Worm (Caenorhabditis elegans) whole organism, dauer: ENCODE measurements around the gene dgk-3.

ENCODE experiments used
- unc-62 ChIP-seq: sonication (generic microtip); optimal IDR thresholded peaks from 2 replicates; lab custom pipeline; 2017; ENCODE audit warnings: missing biosample characterization, missing genetic modification reagents, missing genetic modification characterization

The dgk-3 gene

ce11 chrIII:9162634-9163118 is at the start of gene dgk-3:
Gene dgk-3 (plus strand): TSS chrIII:9163068.
- no peak for TF ChIP-seq unc-62

- TF ChIP-seq unc-62: no peak
Measured at ce11 chrIII:9114076-9114475, 48.8 kb upstream of the dgk-3 start.

- TF ChIP-seq unc-62: no peak
Measured at ce11 chrIII:9114649-9115048, 48.2 kb upstream of the dgk-3 start, which contains the start of gene ZK512.1. Gene ZK512.1 (plus strand): TSS chrIII:9114949.

DNA sequence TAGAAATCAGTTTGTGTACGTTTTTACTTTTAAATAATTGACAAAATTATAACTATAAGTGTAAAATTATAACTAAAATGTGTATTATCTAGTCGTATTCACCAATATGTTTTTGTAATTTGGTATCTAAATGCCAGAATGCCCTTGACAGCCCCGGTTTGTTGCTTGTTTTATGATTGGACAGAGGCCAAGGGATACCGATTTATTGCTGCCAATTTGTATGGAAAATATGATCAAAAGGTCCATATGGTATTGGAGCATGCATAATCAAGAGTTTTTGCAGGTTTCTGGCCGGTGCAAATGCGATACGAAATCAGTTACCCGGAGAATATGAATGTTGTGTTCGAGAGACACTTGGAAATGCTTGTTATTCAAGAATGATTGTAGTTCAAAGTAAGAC is 47.1 kb upstream of the dgk-3 start:
- TF ChIP-seq unc-62: no peak

DNA sequence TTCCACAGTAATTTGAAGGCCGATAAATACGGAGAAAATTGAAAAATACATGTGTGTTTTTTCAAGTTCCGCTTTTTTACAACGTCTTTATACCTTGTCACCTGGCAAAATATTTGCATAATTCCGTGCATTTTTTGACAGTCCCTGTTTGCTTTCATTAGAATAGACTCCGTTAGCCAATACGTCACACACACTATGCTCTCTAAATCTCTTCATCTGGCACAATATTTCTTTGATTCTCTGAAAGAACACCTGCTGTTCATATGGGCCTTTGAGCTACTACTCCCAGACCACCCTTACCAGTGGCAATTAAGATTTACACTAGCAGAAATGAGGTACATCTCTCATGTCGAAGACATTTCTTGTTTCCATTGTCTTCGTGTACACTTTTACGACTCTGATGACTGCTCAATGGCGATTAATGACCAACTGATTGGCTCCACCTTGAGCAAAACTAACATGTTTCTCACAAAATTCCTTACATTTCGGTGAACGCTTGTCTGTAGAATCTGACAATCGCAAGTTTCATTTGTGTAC is 44.5 kb upstream of the dgk-3 start, which contains the start of gene grl-11:
Gene grl-11, minus strand, starts transcription at position 51 of the 537 bp plus-strand sequence.
- TF ChIP-seq unc-62: no peak

- TF ChIP-seq unc-62: no peak
Measured at ce11 chrIII:9118921-9119606, 43.8 kb upstream of the dgk-3 start, which contains the start of gene ced-11. Gene ced-11 (plus strand): TSS chrIII:9119556.

DNA sequence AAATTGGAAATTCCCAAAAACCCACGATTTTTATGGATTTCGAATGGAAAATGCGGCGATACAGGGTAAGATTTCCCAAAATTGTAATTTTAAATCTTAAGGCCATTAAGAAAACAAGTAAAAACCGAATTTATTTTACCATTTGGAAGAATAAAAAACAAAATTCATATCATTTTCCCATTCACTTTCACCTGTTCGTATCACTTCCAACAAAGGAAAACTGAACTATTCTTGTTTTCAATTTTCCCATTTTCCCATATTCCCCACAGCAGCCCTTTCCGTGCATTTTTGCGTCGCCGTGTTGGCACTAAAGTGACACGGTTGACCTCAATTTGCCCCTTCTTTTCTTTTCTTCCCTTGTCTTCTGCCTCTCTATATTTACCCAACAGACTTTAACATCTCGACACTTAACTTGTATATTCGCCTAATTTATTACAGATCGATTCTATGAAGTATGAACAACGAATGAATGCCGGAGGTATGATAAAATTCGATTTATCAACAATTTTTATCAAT is 37.0 kb upstream of the dgk-3 start, which contains the start of gene sec-16A.1:
Gene sec-16A.1, plus strand, starts transcription at position 51 of the 516 bp plus-strand sequence.
- TF ChIP-seq unc-62: no peak

DNA sequence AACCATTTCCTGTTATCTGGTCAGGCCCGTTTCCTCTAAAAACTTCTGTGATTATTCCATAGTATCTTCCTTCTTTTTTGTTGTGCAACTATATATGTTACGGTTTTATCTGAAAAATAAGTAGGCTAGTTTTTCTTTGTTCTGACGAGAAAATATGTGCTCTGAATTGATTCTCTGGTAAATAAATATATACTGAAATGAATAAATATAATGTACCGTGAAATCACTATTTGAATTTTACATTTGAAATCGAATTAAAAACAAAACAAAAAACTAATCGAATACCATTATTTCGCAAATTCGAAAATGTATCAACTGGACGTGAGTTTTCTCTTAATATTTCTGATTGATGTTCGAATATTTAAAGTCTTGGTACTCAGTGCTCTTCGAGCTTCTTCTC is 32.3 kb upstream of the dgk-3 start, which contains the start of gene ZK512.10:
Gene ZK512.10, plus strand, starts transcription at position 301 of the 400 bp plus-strand sequence.
- no peak for TF ChIP-seq unc-62

ce11 chrIII:9136587-9136986 is 26.3 kb upstream of the dgk-3 start, which contains the start of gene eat-4:
Gene eat-4 (plus strand): TSS chrIII:9136887.
- no peak for TF ChIP-seq unc-62

ce11 chrIII:9138601-9139000 is 24.3 kb upstream of the dgk-3 start, which contains the start of gene ZK512.7:
Gene ZK512.7 (minus strand): TSS chrIII:9138701.
- no peak for TF ChIP-seq unc-62

DNA sequence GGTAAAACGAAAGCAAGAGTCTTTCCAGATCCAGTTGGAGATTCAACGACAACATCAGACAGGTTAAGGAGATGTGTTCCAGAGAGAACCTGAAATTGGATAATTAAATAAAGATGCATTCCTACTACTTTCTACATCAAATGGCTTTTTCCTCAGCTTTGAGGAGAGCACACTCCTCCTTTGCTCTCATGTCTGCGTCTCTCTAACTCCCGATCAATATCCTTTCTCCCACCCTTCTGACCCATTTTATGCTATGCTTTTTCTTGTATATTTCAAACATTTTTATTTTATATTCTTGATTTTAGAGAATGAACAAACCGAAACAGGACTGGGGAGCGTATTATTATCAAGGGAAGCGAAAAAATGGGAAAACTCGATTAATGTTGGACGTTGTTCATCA is 19.0 kb upstream of the dgk-3 start, which contains the start of gene ZK512.11:
Gene ZK512.11, plus strand, starts transcription at position 301 of the 400 bp plus-strand sequence.
- no peak for TF ChIP-seq unc-62

- TF ChIP-seq unc-62: no peak
Measured at ce11 chrIII:9144744-9145390, 18.0 kb upstream of the dgk-3 start, which contains the start of the genes ZK512.2 and ZK512.4. Gene ZK512.2 (minus strand): TSS chrIII:9144794. Gene ZK512.4 (plus strand): TSS chrIII:9145340.

DNA sequence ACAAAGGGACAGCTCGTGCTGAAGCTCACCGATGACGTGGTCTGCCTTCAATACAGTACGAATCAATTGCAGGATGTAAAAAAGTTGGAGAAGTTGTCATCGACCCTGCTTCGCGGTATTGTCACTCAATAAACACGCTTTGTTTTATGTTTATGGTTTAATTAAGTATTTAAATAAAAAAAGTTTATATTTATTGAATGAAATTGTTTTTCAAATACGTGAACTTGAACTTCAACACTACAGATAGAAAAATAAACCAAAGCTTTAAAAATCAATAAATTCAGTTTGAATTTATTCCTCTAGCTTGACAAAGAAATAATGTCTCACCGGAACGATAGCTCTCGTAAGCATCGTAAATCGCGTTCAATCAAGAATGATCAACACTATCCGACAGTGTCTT is 17.1 kb upstream of the dgk-3 start, which contains the start of gene ZK512.8:
Gene ZK512.8, plus strand, starts transcription at position 301 of the 400 bp plus-strand sequence.
- TF ChIP-seq unc-62: no peak

- TF ChIP-seq unc-62: no peak
Measured at ce11 chrIII:9149132-9149531, 13.7 kb upstream of the dgk-3 start.

DNA sequence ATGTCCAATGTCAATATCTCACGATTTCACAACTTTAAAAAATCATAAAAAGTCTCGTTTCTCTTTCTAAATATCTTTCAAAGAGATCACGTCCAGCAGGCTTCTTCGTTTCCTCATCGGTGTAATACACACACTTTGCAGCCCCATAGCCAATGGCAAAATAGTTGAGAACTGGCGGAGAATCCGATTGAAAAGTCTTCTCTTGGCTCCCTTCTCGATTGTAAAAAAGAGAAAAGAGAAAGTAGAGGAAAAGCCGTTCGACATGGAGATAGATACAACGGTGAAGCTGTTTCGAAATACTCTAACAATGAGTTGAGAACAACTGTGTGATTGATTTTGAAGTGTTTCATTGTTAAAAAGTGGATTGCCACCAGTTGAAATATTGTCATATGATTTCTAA is 11.1 kb upstream of the dgk-3 start:
- no peak for TF ChIP-seq unc-62

ce11 chrIII:9152950-9153349 is 9.9 kb upstream of the dgk-3 start:
- TF ChIP-seq unc-62: no peak

DNA sequence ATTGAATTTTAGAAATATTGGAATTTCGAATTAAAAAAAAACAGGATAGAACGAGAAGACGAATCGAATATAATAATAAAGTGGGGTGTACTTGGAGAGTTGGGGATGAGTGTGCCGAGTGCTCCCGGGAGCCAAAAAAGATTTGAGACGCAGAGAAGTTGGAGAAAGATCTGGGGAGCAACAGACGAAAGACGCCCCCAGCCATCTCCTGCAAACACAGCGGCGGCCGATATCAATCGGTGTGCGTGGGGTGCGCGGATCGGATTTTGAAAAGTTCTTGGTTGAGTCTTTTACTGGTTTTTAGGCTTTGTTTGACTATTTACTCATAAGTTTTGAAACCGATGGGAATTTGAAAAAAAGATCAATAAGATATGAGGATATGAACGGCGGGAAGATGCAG is 9.1 kb upstream of the dgk-3 start, which contains the start of gene nhl-1:
Gene nhl-1, minus strand, starts transcription at position 101 of the 400 bp plus-strand sequence.
- TF ChIP-seq unc-62: no peak
